Fruit fly (Drosophila melanogaster): Measurements from ENCODE around the gene Yp2.

Gene Yp2

DNA sequence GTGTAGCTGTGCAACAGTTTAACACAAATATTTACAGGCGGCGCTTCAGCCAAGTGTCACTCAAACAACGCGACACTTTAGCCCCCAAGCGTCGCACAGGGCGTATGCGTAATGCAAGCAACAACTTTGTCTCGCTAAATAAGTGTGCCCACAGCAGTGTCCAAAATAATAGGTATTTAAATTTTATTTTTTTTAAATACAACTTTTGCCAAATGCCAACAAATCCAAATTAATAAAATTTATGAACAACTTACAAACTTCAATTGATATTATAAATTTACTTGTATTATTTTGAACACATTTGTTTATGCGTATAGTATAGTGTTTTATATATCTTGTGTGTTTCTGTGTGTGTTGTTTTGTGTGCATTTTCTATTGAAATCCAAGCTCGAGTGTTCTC is 5.5 kb upstream of the Yp2 start:
- TF ChIP-seq CG8478 (optimal IDR thresholded peaks at IDR 0.05): no peak
- TF ChIP-seq pan (optimal IDR thresholded peaks at IDR 0.05): no peak
- TF ChIP-seq usp (GFP tag; optimal IDR thresholded peaks at IDR 0.05): no peak
- TF ChIP-seq psq (optimal IDR thresholded peaks at IDR 0.05): no peak
- no peak for TF ChIP-seq Dll (optimal IDR thresholded peaks at IDR 0.05)

DNA sequence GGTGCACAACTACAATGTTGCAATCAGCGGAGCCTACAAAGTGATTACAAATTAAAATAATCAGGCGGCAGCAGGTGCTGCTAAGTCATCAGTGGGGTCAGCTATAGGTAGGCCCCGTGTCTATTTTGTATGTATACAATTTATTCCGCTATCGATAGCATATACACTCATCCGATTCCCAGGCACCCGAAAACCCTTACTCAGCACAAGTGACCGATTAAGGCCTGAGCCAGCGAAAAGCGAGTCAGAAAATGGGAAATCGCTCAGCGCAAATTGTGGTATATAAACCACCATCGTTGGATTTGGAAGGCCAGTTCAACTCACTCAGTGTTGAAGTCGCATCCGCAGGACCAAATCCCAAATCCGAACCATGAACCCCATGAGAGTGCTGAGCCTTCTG is 1.1 kb upstream of the Yp2 start, which contains the start of gene Yp1:
Gene Yp1, plus strand, starts transcription at position 265 of the 400 bp plus-strand sequence.
- TF ChIP-seq usp (GFP tag; optimal IDR thresholded peaks at IDR 0.05): no peak
- no peak for TF ChIP-seq CG8478 (optimal IDR thresholded peaks at IDR 0.05)
- no peak for TF ChIP-seq EcR (GFP tag; optimal IDR thresholded peaks at IDR 0.05)
- TF ChIP-seq pan (optimal IDR thresholded peaks at IDR 0.05): no peak
- TF ChIP-seq Dll (optimal IDR thresholded peaks at IDR 0.05): no peak
- no peak for TF ChIP-seq psq (optimal IDR thresholded peaks at IDR 0.05)

DNA sequence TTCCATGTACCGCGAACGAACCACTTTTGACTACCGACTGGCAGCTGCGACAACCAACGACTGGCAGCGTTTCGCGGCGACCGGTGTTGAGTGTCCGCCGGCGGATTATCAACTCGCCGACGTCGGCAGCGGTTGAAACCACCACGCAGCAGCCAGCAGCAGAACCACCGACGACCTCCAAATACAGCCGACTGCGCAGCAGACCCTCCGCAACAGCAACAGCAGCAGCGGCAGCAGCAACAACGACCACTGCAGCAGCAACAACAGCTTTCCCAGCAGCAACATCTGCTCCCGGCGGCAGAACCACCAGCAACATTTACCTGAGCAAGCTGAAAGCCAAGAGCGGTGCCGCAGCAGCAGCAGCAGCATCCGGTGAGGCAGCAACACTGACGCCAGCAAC is 4.5 kb downstream of the Yp2 start:
- TF ChIP-seq pan (optimal IDR thresholded peaks at IDR 0.05) (no peak), EcR (GFP tag; optimal IDR thresholded peaks at IDR 0.05) (no peak), CG8478 (optimal IDR thresholded peaks at IDR 0.05) (no peak), Dll (optimal IDR thresholded peaks at IDR 0.05) (no peak), usp (GFP tag; optimal IDR thresholded peaks at IDR 0.05) (no peak), psq (optimal IDR thresholded peaks at IDR 0.05) (no peak)

DNA sequence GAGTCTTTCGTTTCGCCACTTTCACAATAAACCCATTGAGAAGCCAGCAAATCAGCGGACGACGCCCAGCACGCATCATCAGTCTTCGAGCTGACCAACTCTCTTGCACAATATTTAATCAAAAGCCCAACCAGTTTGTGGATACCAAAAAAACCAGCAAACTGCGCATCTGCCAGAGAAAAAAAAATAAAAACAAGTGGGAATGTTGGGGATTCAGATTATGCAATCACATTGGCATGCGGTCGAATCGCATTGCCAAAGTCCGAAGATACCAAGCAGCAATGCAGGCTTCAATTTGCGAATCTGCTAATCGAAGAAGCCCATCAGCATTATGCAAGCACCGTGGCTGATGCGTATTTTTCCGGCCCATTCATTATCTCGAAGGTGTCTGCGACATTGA is 5.7 kb downstream of the Yp2 start:
- no peak for TF ChIP-seq usp (GFP tag; optimal IDR thresholded peaks at IDR 0.05)
- no peak for TF ChIP-seq pan (optimal IDR thresholded peaks at IDR 0.05)
- no peak for TF ChIP-seq Dll (optimal IDR thresholded peaks at IDR 0.05)
- no peak for TF ChIP-seq psq (optimal IDR thresholded peaks at IDR 0.05)
- no peak for TF ChIP-seq CG8478 (optimal IDR thresholded peaks at IDR 0.05)
- TF ChIP-seq EcR (GFP tag; optimal IDR thresholded peaks at IDR 0.05): no peak

DNA sequence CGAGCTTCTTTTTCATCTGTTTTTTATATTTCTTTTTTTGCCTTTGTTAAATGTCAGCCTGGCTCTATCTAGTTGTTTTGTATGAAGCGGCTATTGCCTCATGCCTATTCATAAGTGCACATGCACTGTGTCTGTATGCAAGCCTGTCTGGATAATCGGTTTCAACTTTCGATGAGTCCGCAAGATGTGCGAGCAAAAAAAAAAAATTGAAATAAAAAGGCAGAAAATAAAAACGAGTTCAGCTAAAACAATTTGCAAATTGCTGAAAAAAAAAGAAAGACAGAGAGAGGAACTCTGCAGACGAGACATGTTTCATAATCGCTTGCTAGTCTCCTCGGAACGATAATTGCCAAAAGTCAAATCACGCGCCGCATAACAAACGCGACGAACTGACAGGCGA is 6.7 kb downstream of the Yp2 start:
- no peak for TF ChIP-seq EcR (GFP tag; optimal IDR thresholded peaks at IDR 0.05)
- no peak for TF ChIP-seq Dll (optimal IDR thresholded peaks at IDR 0.05)
- no peak for TF ChIP-seq psq (optimal IDR thresholded peaks at IDR 0.05)
- TF ChIP-seq CG8478 (optimal IDR thresholded peaks at IDR 0.05): no peak
- TF ChIP-seq pan (optimal IDR thresholded peaks at IDR 0.05): no peak
- TF ChIP-seq usp (GFP tag; optimal IDR thresholded peaks at IDR 0.05): no peak

DNA sequence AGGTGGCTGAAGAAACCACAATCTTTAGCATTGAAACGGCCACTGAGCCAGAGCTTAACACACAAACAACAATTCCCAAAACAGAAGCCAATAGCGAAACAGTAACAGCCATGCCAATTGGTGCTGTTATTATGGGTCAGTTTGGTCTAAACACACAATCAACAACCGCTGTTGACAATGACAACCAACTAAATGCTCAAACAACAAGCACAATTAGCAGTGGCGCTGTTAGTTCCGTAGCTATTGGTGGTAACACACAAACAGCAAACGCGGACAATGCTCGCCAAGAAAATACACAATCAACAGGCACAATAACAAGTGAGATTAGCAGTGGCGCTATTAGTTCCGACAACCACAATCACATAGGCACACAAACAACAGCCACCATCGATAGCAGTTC is 8.6 kb downstream of the Yp2 start:
- TF ChIP-seq usp (GFP tag; optimal IDR thresholded peaks at IDR 0.05) (no peak), Dll (optimal IDR thresholded peaks at IDR 0.05) (no peak), CG8478 (optimal IDR thresholded peaks at IDR 0.05) (no peak), EcR (GFP tag; optimal IDR thresholded peaks at IDR 0.05) (no peak), psq (optimal IDR thresholded peaks at IDR 0.05) (no peak), pan (optimal IDR thresholded peaks at IDR 0.05) (no peak)

DNA sequence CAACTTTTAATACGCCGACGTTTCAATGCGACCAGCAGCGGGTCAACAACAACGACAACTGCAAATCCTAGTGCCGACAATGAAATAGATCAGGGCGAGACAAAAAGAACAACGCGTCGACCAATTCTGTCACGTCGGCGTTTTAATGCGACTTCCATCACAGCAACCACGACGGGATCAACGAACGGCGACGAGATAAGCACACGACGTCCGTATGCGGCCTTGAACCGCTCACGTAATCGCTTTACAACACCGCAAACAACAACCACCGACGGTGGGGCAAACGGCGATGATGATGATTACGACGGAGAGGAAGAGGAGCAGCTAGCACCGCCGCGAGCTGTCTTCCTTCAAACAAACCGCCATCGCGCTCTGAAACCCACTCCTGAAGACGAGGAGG is 12.9 kb downstream of the Yp2 start:
- TF ChIP-seq pan (optimal IDR thresholded peaks at IDR 0.05) (no peak), CG8478 (optimal IDR thresholded peaks at IDR 0.05) (no peak), Dll (optimal IDR thresholded peaks at IDR 0.05) (no peak), usp (GFP tag; optimal IDR thresholded peaks at IDR 0.05) (no peak), EcR (GFP tag; optimal IDR thresholded peaks at IDR 0.05) (no peak), psq (optimal IDR thresholded peaks at IDR 0.05) (no peak)

DNA sequence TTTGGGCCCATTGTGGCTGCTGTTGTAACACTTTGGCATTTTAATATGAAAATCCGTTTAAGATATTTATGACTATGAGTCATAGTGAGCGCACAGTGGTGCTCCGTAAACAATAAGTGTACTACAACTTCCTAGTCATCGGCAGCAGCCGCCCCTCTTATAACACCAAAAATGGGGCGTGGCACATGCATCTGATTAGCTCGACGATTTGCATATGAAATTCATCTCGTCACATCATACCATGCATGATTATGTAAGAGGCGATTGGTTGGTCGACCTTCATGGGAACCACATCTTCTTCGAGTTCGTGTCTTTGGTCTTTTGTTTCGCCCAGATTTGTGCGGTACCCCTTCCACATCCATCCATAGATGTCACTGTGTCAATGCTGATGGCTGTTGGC is 22.7 kb downstream of the Yp2 start:
- TF ChIP-seq usp (GFP tag; optimal IDR thresholded peaks at IDR 0.05) (no peak), psq (optimal IDR thresholded peaks at IDR 0.05) (no peak), CG8478 (optimal IDR thresholded peaks at IDR 0.05) (no peak), pan (optimal IDR thresholded peaks at IDR 0.05) (no peak), Dll (optimal IDR thresholded peaks at IDR 0.05) (no peak), EcR (GFP tag; optimal IDR thresholded peaks at IDR 0.05) (no peak)

DNA sequence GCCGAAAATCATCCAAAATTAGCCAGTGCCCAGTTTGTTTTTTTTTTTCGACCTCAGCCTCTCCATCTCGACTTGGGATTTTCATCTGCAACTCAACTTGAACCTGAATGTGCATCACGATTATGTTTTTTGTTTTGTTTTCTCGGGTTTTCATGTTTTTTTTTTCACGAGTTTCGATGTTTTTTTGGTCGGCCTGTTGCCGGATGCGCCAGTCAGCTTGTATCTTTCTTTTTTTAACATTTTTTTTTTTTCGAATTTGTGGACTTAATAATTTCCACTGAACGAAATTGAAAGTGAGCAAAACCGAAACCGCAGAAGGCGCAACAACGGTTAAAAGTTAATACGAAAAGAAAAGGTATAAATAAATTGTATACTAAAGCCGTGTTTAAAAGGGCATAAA is 30.6 kb downstream of the Yp2 start:
- TF ChIP-seq CG8478 (optimal IDR thresholded peaks at IDR 0.05) (no peak), EcR (GFP tag; optimal IDR thresholded peaks at IDR 0.05) (no peak), Dll (optimal IDR thresholded peaks at IDR 0.05) (no peak), usp (GFP tag; optimal IDR thresholded peaks at IDR 0.05) (no peak), pan (optimal IDR thresholded peaks at IDR 0.05) (no peak), psq (optimal IDR thresholded peaks at IDR 0.05) (no peak)

DNA sequence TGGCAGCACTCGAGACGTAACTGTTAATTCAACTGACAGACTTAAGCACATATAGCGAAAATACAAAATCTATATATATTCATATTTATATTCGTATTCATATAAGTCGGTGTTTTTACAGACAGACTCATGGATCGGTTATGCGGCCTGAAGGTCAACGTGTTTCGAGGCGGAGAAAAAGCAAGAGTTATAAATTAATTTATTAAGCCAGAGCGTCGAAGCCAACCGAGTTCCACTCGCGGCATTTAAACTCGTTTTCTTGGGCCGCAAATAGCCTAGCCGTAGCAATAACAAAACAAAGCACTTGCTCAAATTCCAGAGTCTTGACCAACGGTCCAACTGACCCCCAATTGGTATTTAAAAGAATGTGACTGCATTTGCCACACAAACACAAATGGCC is 31.6 kb downstream of the Yp2 start:
- TF ChIP-seq usp (GFP tag; optimal IDR thresholded peaks at IDR 0.05) (no peak), Dll (optimal IDR thresholded peaks at IDR 0.05) (no peak), psq (optimal IDR thresholded peaks at IDR 0.05) (no peak), CG8478 (optimal IDR thresholded peaks at IDR 0.05) (no peak)

DNA sequence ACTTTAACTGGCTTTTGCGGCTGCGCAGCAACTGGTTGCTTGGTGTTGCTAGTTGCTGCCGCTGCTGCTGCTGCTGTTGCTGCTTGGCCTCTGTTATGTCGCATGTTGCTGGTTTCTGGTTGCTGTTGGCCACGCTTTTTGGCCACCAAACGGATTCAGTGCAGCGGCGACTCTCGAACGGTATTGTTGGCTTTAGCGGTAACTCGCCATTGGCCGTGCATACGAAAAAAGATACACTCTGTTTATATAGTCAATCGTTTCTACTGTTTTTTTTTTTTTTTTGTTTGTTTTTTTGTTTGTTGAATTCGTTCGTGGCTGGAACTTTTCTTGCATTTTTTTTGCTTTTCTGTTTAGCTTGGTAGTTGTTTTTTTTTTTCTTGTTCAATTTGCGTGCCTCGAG is 35.7 kb downstream of the Yp2 start, which contains the start of gene Cht6:
Gene Cht6, plus strand, starts transcription at position 122 of the 400 bp plus-strand sequence.
- TF ChIP-seq pan (optimal IDR thresholded peaks at IDR 0.05): no peak
- TF ChIP-seq CG8478 (optimal IDR thresholded peaks at IDR 0.05): no peak
- TF ChIP-seq Dll (optimal IDR thresholded peaks at IDR 0.05): no peak
- TF ChIP-seq EcR (GFP tag; optimal IDR thresholded peaks at IDR 0.05): no peak
- TF ChIP-seq psq (optimal IDR thresholded peaks at IDR 0.05): no peak
- TF ChIP-seq usp (GFP tag; optimal IDR thresholded peaks at IDR 0.05): no peak

DNA sequence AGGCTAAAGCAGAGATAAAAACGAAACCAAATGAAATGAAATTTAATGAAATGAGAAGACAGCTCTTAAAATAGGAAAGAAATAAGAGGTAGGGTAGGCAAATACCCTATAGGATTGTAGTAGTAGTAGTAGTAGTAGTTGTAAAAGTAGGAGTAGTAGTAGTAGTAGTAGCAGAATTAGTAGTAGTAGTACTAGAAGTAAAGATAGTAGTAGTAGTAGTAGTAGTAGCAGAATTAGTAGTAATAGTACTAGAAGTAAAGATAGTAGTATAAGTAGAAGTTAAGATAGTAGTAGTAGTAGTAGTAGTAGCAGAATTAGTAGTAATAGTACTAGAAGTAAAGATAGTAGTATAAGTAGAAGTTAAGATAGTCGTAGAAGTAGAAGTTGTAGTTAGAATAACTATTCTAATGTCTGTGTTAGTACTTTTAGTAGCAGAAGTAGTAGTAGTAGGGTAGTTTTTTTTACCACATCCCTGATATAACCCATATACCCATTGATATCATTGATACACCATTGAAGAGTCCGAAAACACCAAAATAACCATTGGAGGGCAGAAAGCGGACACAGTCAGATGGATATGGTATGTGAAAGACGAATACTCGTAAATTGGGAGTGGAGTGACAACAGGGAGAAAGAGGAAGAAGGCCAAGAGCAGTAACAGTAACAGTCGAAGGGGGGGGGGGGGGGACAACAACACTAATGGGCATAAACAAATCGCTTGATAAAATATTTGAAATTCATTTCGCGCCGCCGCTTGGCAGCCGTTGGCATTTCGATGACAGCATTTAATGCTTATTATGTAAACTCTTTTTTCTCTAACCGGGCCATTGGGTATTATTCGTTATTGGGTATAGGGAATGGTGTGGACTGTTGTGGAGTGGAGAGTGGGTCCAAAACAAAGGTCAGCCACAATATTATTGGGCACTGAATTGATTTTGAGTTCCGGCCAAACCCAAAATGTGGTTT is 37.4 kb downstream of the Yp2 start:
- no peak for TF ChIP-seq usp (GFP tag; optimal IDR thresholded peaks at IDR 0.05)

All from whole organism.